Worm (Caenorhabditis elegans) whole organism, L4/young adult: Measurements from ENCODE around the gene malt-1.

Experiments used
- dao-5 ChIP-seq: sonication (generic microtip); optimal IDR thresholded peaks from 2 replicates; lab custom pipeline; 2016; ENCODE audit warnings: missing genotype, missing genetic modification characterization, moderate library complexity, missing compliant biosample characterization
- him-1 ChIP-seq: sonication (generic microtip); optimal IDR thresholded peaks from 2 replicates; lab custom pipeline; 2016; ENCODE audit warnings: missing genotype, missing genetic modification reagents, missing genetic modification characterization, missing compliant biosample characterization

DNA sequence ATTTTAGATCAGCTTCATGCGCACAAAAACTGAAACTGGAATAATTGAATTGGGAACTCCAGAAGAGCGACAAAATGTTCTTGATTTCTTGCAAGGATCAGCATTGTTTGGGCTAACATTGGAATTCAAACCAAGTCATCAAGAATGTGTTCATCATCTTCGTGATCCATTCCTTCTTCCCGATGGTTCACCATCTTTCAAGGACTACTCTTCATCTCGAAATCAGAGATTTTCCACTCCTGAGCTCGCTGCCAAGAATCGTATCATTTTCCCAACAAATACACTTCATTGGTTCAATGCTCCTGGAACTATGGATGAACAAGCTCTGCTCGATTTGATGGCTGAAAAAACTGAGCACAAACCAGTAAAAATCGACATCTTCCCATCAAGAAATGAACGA, 50.4 kb downstream of the malt-1 start:
- TF ChIP-seq him-1 (tag; lab: Kevin White, UChicago) = no peak
- TF ChIP-seq dao-5 (tag; lab: Kevin White, UChicago) = no peak
